Fruit fly (Drosophila melanogaster) whole organism, embryonic: Measurements from ENCODE around the gene BCL7-like.

ENCODE experiments used
- Ada2b ChIP-seq: fragments of 200-800 bp; sonication (Bioruptor generic); IDR thresholded peaks from 2 replicates; pipeline ENCODE4 v1.3.6; 2022; ENCODE audit warnings: missing biosample characterization, missing genetic modification characterization
- Bteb2 ChIP-seq: fragments of 200-800 bp; sonication (Bioruptor generic); optimal IDR thresholded peaks from 2 replicates; lab custom pipeline; 2016; ENCODE audit warnings: missing biosample characterization, missing genetic modification characterization
- CG12219 ChIP-seq: fragments of 200-800 bp; sonication (Bioruptor generic); optimal IDR thresholded peaks from 3 replicates; lab custom pipeline; 2018; ENCODE audit warnings: missing biosample characterization, mild to moderate bottlenecking, missing genetic modification characterization
- CG1233 ChIP-seq: fragments of 200-800 bp; sonication (Bioruptor generic); optimal IDR thresholded peaks from 4 replicates; lab custom pipeline; 2018; ENCODE audit warnings: missing biosample characterization, mild to moderate bottlenecking, missing genetic modification characterization
- CG13624 ChIP-seq: fragments of 200-800 bp; sonication (Bioruptor generic); optimal IDR thresholded peaks from 2 replicates; lab custom pipeline; 2016; ENCODE audit warnings: missing biosample characterization, missing genetic modification characterization
- CG15514 ChIP-seq: fragments of 200-800 bp; sonication (Bioruptor generic); optimal IDR thresholded peaks from 3 replicates; lab custom pipeline; 2017; ENCODE audit warnings: missing biosample characterization, missing genetic modification characterization, mild to moderate bottlenecking, moderate library complexity, missing genetic modification reagents
- CG15601 ChIP-seq: fragments of 200-800 bp; sonication (Bioruptor generic); optimal IDR thresholded peaks from 3 replicates; lab custom pipeline; 2019; ENCODE audit warnings: missing biosample characterization, mild to moderate bottlenecking, missing genetic modification characterization, moderate library complexity
- CG2116 ChIP-seq: fragments of 200-800 bp; sonication (Bioruptor generic); optimal IDR thresholded peaks from 3 replicates; lab custom pipeline; 2018; ENCODE audit warnings: missing biosample characterization, mild to moderate bottlenecking, missing genetic modification characterization
- CG2120 ChIP-seq: fragments of 200-800 bp; sonication (Bioruptor generic); optimal IDR thresholded peaks from 3 replicates; lab custom pipeline; 2016; ENCODE audit warnings: missing biosample characterization, missing genetic modification characterization
- CG2678 ChIP-seq: fragments of 200-800 bp; sonication (Bioruptor generic); optimal IDR thresholded peaks from 3 replicates; lab custom pipeline; 2019; ENCODE audit warnings: missing biosample characterization, mild to moderate bottlenecking, missing genetic modification characterization, moderate library complexity
- CG30403 ChIP-seq: fragments of 200-800 bp; sonication (Bioruptor generic); optimal IDR thresholded peaks from 3 replicates; lab custom pipeline; 2016; ENCODE audit warnings: missing biosample characterization, missing genetic modification characterization
- CG3407 ChIP-seq: fragments of 200-800 bp; sonication (Bioruptor generic); optimal IDR thresholded peaks from 2 replicates; lab custom pipeline; 2018; ENCODE audit warnings: missing biosample characterization, mild to moderate bottlenecking, missing genetic modification characterization
- CG3726 ChIP-seq: fragments of 200-800 bp; sonication (Bioruptor generic); IDR thresholded peaks from 3 replicates; pipeline ENCODE4, ENCODE4 v1.3.6; 2022; ENCODE audit warnings: missing biosample characterization, missing genetic modification characterization
- CG4617 ChIP-seq: fragments of 200-800 bp; sonication (Bioruptor generic); optimal IDR thresholded peaks from 3 replicates; lab custom pipeline; 2016; ENCODE audit warnings: missing biosample characterization, missing genetic modification characterization, borderline replicate concordance
- CG4730 ChIP-seq: fragments of 200-800 bp; sonication (Bioruptor generic); IDR thresholded peaks from 2 replicates; pipeline ENCODE4 v1.3.6; 2022; ENCODE audit warnings: missing biosample characterization, missing genetic modification characterization
- CG6254 ChIP-seq: fragments of 200-800 bp; sonication (Bioruptor generic); optimal IDR thresholded peaks from 3 replicates; lab custom pipeline; 2017; ENCODE audit warnings: mild to moderate bottlenecking, missing biosample characterization, missing genetic modification reagents, missing genetic modification characterization
- CG6689 ChIP-seq: fragments of 200-800 bp; sonication (Bioruptor generic); IDR thresholded peaks from 2 replicates; pipeline ENCODE4 v1.3.6; 2022; ENCODE audit warnings: missing biosample characterization, missing genetic modification characterization
- CG8388 ChIP-seq: fragments of 200-800 bp; sonication (Bioruptor generic); optimal IDR thresholded peaks from 2 replicates; lab custom pipeline; 2019; ENCODE audit warnings: missing biosample characterization, mild to moderate bottlenecking, missing genetic modification characterization, moderate library complexity
- Camta ChIP-seq: fragments of 200-800 bp; sonication (Bioruptor generic); optimal IDR thresholded peaks from 2 replicates; lab custom pipeline; 2016; ENCODE audit warnings: missing biosample characterization, missing genetic modification characterization
- CoRest ChIP-seq: fragments of 200-800 bp; sonication (Bioruptor generic); optimal IDR thresholded peaks from 3 replicates; lab custom pipeline; 2018; ENCODE audit warnings: missing biosample characterization, mild to moderate bottlenecking, missing genetic modification characterization, moderate library complexity
- Dad ChIP-seq: fragments of 200-800 bp; sonication (Bioruptor generic); optimal IDR thresholded peaks from 3 replicates; lab custom pipeline; 2016; ENCODE audit warnings: missing biosample characterization, missing genetic modification characterization
- Doc2 ChIP-seq: fragments of 200-800 bp; sonication (Bioruptor generic); IDR thresholded peaks from 2 replicates; pipeline ENCODE4 v1.3.6; 2022; ENCODE audit warnings: missing biosample characterization, missing genetic modification characterization
- E2f1 ChIP-seq: fragments of 200-800 bp; sonication (Bioruptor generic); IDR thresholded peaks from 2 replicates; pipeline ENCODE4 v1.3.6; 2022; ENCODE audit warnings: missing biosample characterization, missing genetic modification characterization
- Hmr ChIP-seq: fragments of 200-800 bp; sonication (Bioruptor generic); optimal IDR thresholded peaks from 3 replicates; lab custom pipeline; 2017; ENCODE audit warnings: mild to moderate bottlenecking, missing biosample characterization, missing genetic modification reagents, missing genetic modification characterization
- Hr3 ChIP-seq: fragments of 200-800 bp; sonication (Bioruptor generic); optimal IDR thresholded peaks from 3 replicates; lab custom pipeline; 2016; ENCODE audit warnings: missing biosample characterization, missing genetic modification characterization
- Rx ChIP-seq: fragments of 200-800 bp; sonication (Bioruptor generic); IDR thresholded peaks from 2 replicates; pipeline ENCODE4 v1.3.6; 2022; ENCODE audit warnings: missing biosample characterization, missing genetic modification characterization
- Sox102F ChIP-seq: fragments of 200-800 bp; sonication (Bioruptor generic); optimal IDR thresholded peaks from 2 replicates; lab custom pipeline; 2018; ENCODE audit warnings: missing biosample characterization, mild to moderate bottlenecking, missing genetic modification characterization, moderate library complexity
- Trl ChIP-seq, 3 experiments: fragments of >200 bp in 2 of 3; fragments of 200-800 bp in 1 of 3; sonication (Bioruptor generic) in 1 of 3; optimal IDR thresholded peaks; 2 replicates in 1 of 3; 3 replicates in 2 of 3; lab custom pipeline; 2016 to 2017; ENCODE audit warnings: missing biosample characterization in 1 of 3, missing genetic modification characterization in 1 of 3
- Vsx1 ChIP-seq: fragments of 200-800 bp; sonication (Bioruptor generic); optimal IDR thresholded peaks from 2 replicates; lab custom pipeline; 2017; ENCODE audit warnings: missing biosample characterization, mild to moderate bottlenecking, missing genetic modification characterization, missing genetic modification reagents
- ara ChIP-seq: fragments of 200-800 bp; sonication (Bioruptor generic); IDR thresholded peaks from 2 replicates; pipeline ENCODE4 v1.3.6; 2022; ENCODE audit warnings: missing biosample characterization, missing genetic modification characterization
- az2 ChIP-seq: fragments of 200-800 bp; sonication (Bioruptor generic); optimal IDR thresholded peaks from 3 replicates; lab custom pipeline; 2016; ENCODE audit warnings: missing biosample characterization, missing genetic modification characterization
- chm ChIP-seq: fragments of 200-800 bp; sonication (Bioruptor generic); IDR thresholded peaks from 2 replicates; pipeline ENCODE4 v1.3.6; 2022; ENCODE audit warnings: missing biosample characterization, missing genetic modification characterization
- dysf ChIP-seq: fragments of 200-800 bp; sonication (Bioruptor generic); IDR thresholded peaks from 3 replicates; pipeline ENCODE4 v1.3.6; 2022; ENCODE audit warnings: missing biosample characterization, missing genetic modification characterization
- esg ChIP-seq: fragments of 200-800 bp; sonication (Bioruptor generic); conservative IDR thresholded peaks from 2 replicates; pipeline ENCODE4 v1.3.6; 2022; ENCODE audit warnings: missing biosample characterization, missing genetic modification characterization
- eve ChIP-seq, 2 experiments: fragments of >200 bp; optimal IDR thresholded peaks; 2 replicates each; lab custom pipeline; 2017; ENCODE audit warnings: missing biosample characterization in 2 of 2, missing genetic modification characterization in 2 of 2
- gem ChIP-seq: fragments of 200-800 bp; sonication (Bioruptor generic); optimal IDR thresholded peaks from 2 replicates; lab custom pipeline; 2019; ENCODE audit warnings: missing biosample characterization, mild to moderate bottlenecking, missing genetic modification characterization, moderate library complexity
- grn ChIP-seq: fragments of 200-800 bp; sonication (Bioruptor generic); optimal IDR thresholded peaks from 3 replicates; lab custom pipeline; 2017; ENCODE audit warnings: missing biosample characterization, missing genetic modification characterization
- jing ChIP-seq: fragments of 200-800 bp; sonication (Bioruptor generic); optimal IDR thresholded peaks from 2 replicates; lab custom pipeline; 2018; ENCODE audit warnings: missing biosample characterization, mild to moderate bottlenecking, missing genetic modification characterization
- kah ChIP-seq: fragments of 200-800 bp; sonication (Bioruptor generic); optimal IDR thresholded peaks from 2 replicates; lab custom pipeline; 2018; ENCODE audit warnings: missing biosample characterization, mild to moderate bottlenecking, missing genetic modification characterization
- lab ChIP-seq: fragments of 200-800 bp; sonication (Bioruptor generic); optimal IDR thresholded peaks from 3 replicates; lab custom pipeline; 2017; ENCODE audit warnings: missing biosample characterization, missing genetic modification characterization, mild to moderate bottlenecking, moderate library complexity, missing genetic modification reagents
- lola ChIP-seq, 3 experiments: fragments of >200 bp in 2 of 3; fragments of 200-800 bp in 1 of 3; sonication (Bioruptor generic) in 1 of 3; optimal IDR thresholded peaks; 2 replicates each; lab custom pipeline; 2017 to 2019; ENCODE audit warnings: missing biosample characterization in 3 of 3, missing genetic modification characterization in 3 of 3, mild to moderate bottlenecking in 1 of 3, moderate library complexity in 1 of 3
- oc ChIP-seq: fragments of 200-800 bp; sonication (Bioruptor generic); optimal IDR thresholded peaks from 2 replicates; lab custom pipeline; 2018; ENCODE audit warnings: missing biosample characterization, mild to moderate bottlenecking, missing genetic modification characterization, moderate library complexity
- p53 ChIP-seq: fragments of 200-800 bp; sonication (Bioruptor generic); optimal IDR thresholded peaks from 2 replicates; lab custom pipeline; 2016; ENCODE audit warnings: missing biosample characterization, missing genetic modification characterization
- rib ChIP-seq: fragments of 200-800 bp; sonication (Bioruptor generic); IDR thresholded peaks from 2 replicates; pipeline ENCODE4 v1.3.6; 2022; ENCODE audit warnings: missing biosample characterization, missing genetic modification characterization
- run ChIP-seq: fragments of 200-800 bp; sonication (Bioruptor generic); optimal IDR thresholded peaks from 3 replicates; lab custom pipeline; 2018; ENCODE audit warnings: missing biosample characterization, mild to moderate bottlenecking, missing genetic modification characterization
- sd ChIP-seq: fragments of 200-800 bp; sonication (Bioruptor generic); optimal IDR thresholded peaks from 3 replicates; lab custom pipeline; 2018; ENCODE audit warnings: missing biosample characterization, mild to moderate bottlenecking, missing genetic modification characterization, moderate library complexity
- sima ChIP-seq: fragments of 200-800 bp; sonication (Bioruptor generic); optimal IDR thresholded peaks from 2 replicates; lab custom pipeline; 2016; ENCODE audit warnings: missing biosample characterization, missing genetic modification characterization
- so ChIP-seq: fragments of 200-800 bp; sonication (Bioruptor generic); IDR thresholded peaks from 3 replicates; pipeline ENCODE4 v1.3.6; 2022; ENCODE audit warnings: missing biosample characterization, missing genetic modification characterization
- wdn ChIP-seq: fragments of 200-800 bp; sonication (Bioruptor generic); IDR thresholded peaks from 2 replicates; pipeline ENCODE4 v1.3.6; 2022; ENCODE audit warnings: missing biosample characterization, missing genetic modification characterization
- zfh1 ChIP-seq: fragments of 200-800 bp; sonication (Bioruptor generic); IDR thresholded peaks from 3 replicates; pipeline ENCODE4 v1.3.6; 2022; ENCODE audit warnings: missing biosample characterization, missing genetic modification characterization

BCL7-like gene

DNA sequence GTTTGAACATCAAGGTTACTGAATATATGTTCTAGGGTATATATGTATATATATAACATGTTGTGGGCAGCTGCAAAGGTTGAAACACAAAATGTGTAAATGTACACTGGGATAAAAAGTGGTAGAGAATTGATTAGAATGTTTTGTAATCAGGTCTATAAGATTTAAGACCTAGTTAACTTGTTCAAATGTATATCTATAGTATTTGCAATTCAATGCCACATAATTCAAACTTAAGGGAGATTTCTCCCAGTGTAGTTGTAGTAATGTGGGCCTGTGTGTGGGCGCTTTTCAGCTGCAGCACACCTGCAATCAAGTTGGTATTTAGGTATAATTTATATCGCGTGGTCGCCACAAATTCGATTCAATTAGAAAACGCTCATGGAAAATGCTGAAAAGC, 7.2 kb upstream of the BCL7-like start (continued):
- TF ChIP-seq lola (GFP tag; optimal IDR thresholded peaks at IDR 0.05; lab: Kevin White, UChicago) = no peak
- peak; percentile 17 for TF ChIP-seq CG4617 (GFP tag; lab: Kevin White, UChicago)
- TF ChIP-seq Hr3 = peak; percentile 33
- TF ChIP-seq sima (GFP tag; lab: Kevin White, UChicago) = no peak
- peak; percentile 32 for TF ChIP-seq Hmr
- no peak for TF ChIP-seq p53 (GFP tag; lab: Kevin White, UChicago)
- TF ChIP-seq CG15601 (tag; lab: Kevin White, UChicago) = no peak
- no peak for TF ChIP-seq CG2116
- TF ChIP-seq Bteb2 = peak; percentile 4
- peak; percentile 71 for TF ChIP-seq Ada2b (GFP tag; lab: Robert Waterston, UW)
- peak; percentile 53 for TF ChIP-seq CG12219 (GFP tag; lab: Kevin White, UChicago)
- peak; percentile 59 for TF ChIP-seq CG6689 (GFP tag; lab: Robert Waterston, UW)
- TF ChIP-seq chm (GFP tag; lab: Robert Waterston, UW) = peak; percentile 50; the same call in 1 of the 2 replicates
- peak; percentile 34 for TF ChIP-seq Camta
- no peak for TF ChIP-seq rib (GFP tag; lab: Robert Waterston, UW)
- TF ChIP-seq zfh1 (GFP tag; lab: Robert Waterston, UW) = peak; percentile 52; the same call in 1 of the 3 replicates
- TF ChIP-seq Sox102F (GFP tag; lab: Kevin White, UChicago) = peak; percentile 77
- peak; percentile 42 for TF ChIP-seq CG30403 (GFP tag; lab: Kevin White, UChicago)
- peak; percentile 38; the same call in 1 of the 2 replicates for TF ChIP-seq ara
- TF ChIP-seq Doc2 = no peak
- no peak for TF ChIP-seq Vsx1 (GFP tag; lab: Kevin White, UChicago)
- peak; percentile 13 for TF ChIP-seq run
- peak; percentile 36 for TF ChIP-seq CG2120 (GFP tag; lab: Kevin White, UChicago)
- TF ChIP-seq so (GFP tag; lab: Robert Waterston, UW) = no peak; the same call in 2 of the 3 replicates
- TF ChIP-seq Dad (GFP tag; lab: Kevin White, UChicago) = peak; percentile 29
- TF ChIP-seq CG6254 = peak; percentile 20
- TF ChIP-seq CoRest (tag; lab: Kevin White, UChicago) = peak; percentile 52
- no peak for TF ChIP-seq CG13624
- TF ChIP-seq E2f1 (GFP tag; lab: Robert Waterston, UW) = peak; percentile 72
- TF ChIP-seq CG2678 (tag; lab: Kevin White, UChicago) = peak; percentile 69
- no peak for TF ChIP-seq Rx
- peak; percentile 40 for TF ChIP-seq oc (tag; lab: Kevin White, UChicago)
- 0 out of 2 replicates have a peak, but pooled peaks have one; percentile 21 for TF ChIP-seq esg (GFP tag; lab: Robert Waterston, UW)
- 0 out of 2 replicates have a peak, but pooled peaks have one; percentile 40 for TF ChIP-seq CG4730 (GFP tag; lab: Robert Waterston, UW)
- TF ChIP-seq kah (GFP tag; lab: Kevin White, UChicago) = peak; percentile 24
- peak; percentile 52 for TF ChIP-seq CG8388 (GFP tag; lab: Kevin White, UChicago)
- TF ChIP-seq gem (tag; lab: Kevin White, UChicago) = peak; percentile 79
- no peak for TF ChIP-seq sd (tag; lab: Kevin White, UChicago)
- TF ChIP-seq az2 (GFP tag; lab: Kevin White, UChicago) = peak; percentile 60
- peak; percentile 43 for TF ChIP-seq CG1233
- peak; percentile 55; the same call in 2 of the 3 replicates for TF ChIP-seq dysf (GFP tag; lab: Robert Waterston, UW)
- peak; percentile 18 for TF ChIP-seq CG15514 (GFP tag; lab: Kevin White, UChicago)
- no peak for TF ChIP-seq grn (GFP tag; lab: Kevin White, UChicago)
- peak in 1 of 2 experiments; percentile 67 for TF ChIP-seq eve (GFP tag; optimal IDR thresholded peaks at IDR 0.05; lab: Kevin White, UChicago)
- TF ChIP-seq CG3407 = peak; percentile 27
- no peak for TF ChIP-seq CG3726 (GFP tag; lab: Robert Waterston, UW)
- TF ChIP-seq jing (GFP tag; lab: Kevin White, UChicago) = peak; percentile 52
- no peak for TF ChIP-seq Trl (optimal IDR thresholded peaks at IDR 0.05; lab: Kevin White, UChicago)
- peak; percentile 26 for TF ChIP-seq Trl (GFP tag; optimal IDR thresholded peaks at IDR 0.05; lab: Kevin White, UChicago)
- no peak for TF ChIP-seq wdn (GFP tag; lab: Robert Waterston, UW)
- peak; percentile 63 for TF ChIP-seq lab (GFP tag; lab: Kevin White, UChicago)
